Fruit fly (Drosophila melanogaster) whole organism, embryonic: Measurements from ENCODE around the gene CIA30.

Experiments used
- Adf1 ChIP-seq: fragments of 200-800 bp; sonication (Bioruptor generic); IDR thresholded peaks from 2 replicates; pipeline ENCODE4 v1.3.6; 2022; ENCODE audit warnings: missing biosample characterization, missing genetic modification characterization
- BEAF-32 ChIP-seq: fragments of 200-800 bp; sonication (Bioruptor generic); optimal IDR thresholded peaks from 3 replicates; lab custom pipeline; 2017; ENCODE audit warnings: missing biosample characterization, missing genetic modification characterization, mild to moderate bottlenecking, moderate library complexity, missing genetic modification reagents
- C15 ChIP-seq: fragments of 200-800 bp; sonication (Bioruptor generic); IDR thresholded peaks from 3 replicates; pipeline ENCODE4 v1.3.6; 2022; ENCODE audit warnings: missing biosample characterization, missing genetic modification characterization
- CG10565 ChIP-seq: fragments of 200-800 bp; sonication (Bioruptor generic); optimal IDR thresholded peaks from 3 replicates; lab custom pipeline; 2016; ENCODE audit warnings: missing biosample characterization, mild to moderate bottlenecking, missing genetic modification characterization
- CG11723 ChIP-seq: fragments of 200-800 bp; sonication (Bioruptor generic); optimal IDR thresholded peaks from 2 replicates; lab custom pipeline; 2017; ENCODE audit warnings: missing biosample characterization, mild to moderate bottlenecking, missing genetic modification characterization
- CG12236 ChIP-seq: fragments of 200-800 bp; sonication (Bioruptor generic); optimal IDR thresholded peaks from 2 replicates; lab custom pipeline; 2016; ENCODE audit warnings: missing biosample characterization, missing genetic modification characterization
- CG12942 ChIP-seq: fragments of 200-800 bp; sonication (Bioruptor generic); optimal IDR thresholded peaks from 3 replicates; lab custom pipeline; 2016; ENCODE audit warnings: missing biosample characterization, missing genetic modification characterization
- CG13296 ChIP-seq: fragments of 200-800 bp; sonication (Bioruptor generic); optimal IDR thresholded peaks from 3 replicates; lab custom pipeline; 2018; ENCODE audit warnings: missing biosample characterization, mild to moderate bottlenecking, missing genetic modification characterization
- CG13424 ChIP-seq: fragments of 200-800 bp; sonication (Bioruptor generic); optimal IDR thresholded peaks from 2 replicates; lab custom pipeline; 2019; ENCODE audit warnings: missing biosample characterization, mild to moderate bottlenecking, missing genetic modification characterization, moderate library complexity
- CG14050 ChIP-seq: fragments of 200-800 bp; sonication (Bioruptor generic); IDR thresholded peaks from 3 replicates; pipeline ENCODE4 v1.3.6; 2022; ENCODE audit warnings: missing biosample characterization, missing genetic modification characterization
- CG15073 ChIP-seq: fragments of 200-800 bp; sonication (Bioruptor generic); optimal IDR thresholded peaks from 2 replicates; lab custom pipeline; 2016; ENCODE audit warnings: missing biosample characterization, missing genetic modification characterization
- CG1602 ChIP-seq: fragments of 200-800 bp; sonication (Bioruptor generic); optimal IDR thresholded peaks from 3 replicates; lab custom pipeline; 2016; ENCODE audit warnings: missing biosample characterization, missing genetic modification characterization
- CG17385 ChIP-seq: fragments of 200-800 bp; sonication (Bioruptor generic); optimal IDR thresholded peaks from 3 replicates; lab custom pipeline; 2018; ENCODE audit warnings: missing biosample characterization, mild to moderate bottlenecking, missing genetic modification characterization
- CG18262 ChIP-seq: fragments of 200-800 bp; optimal IDR thresholded peaks from 3 replicates; lab custom pipeline; 2019; ENCODE audit warnings: missing biosample characterization, mild to moderate bottlenecking, missing genetic modification characterization, moderate library complexity
- CG2875 ChIP-seq: fragments of 200-800 bp; sonication (Bioruptor generic); optimal IDR thresholded peaks from 2 replicates; lab custom pipeline; 2017; ENCODE audit warnings: missing biosample characterization, mild to moderate bottlenecking, missing genetic modification characterization, missing genetic modification reagents
- CG31441 ChIP-seq: fragments of 200-800 bp; sonication (Bioruptor generic); IDR thresholded peaks from 2 replicates; pipeline ENCODE4 v1.3.6; 2022; ENCODE audit warnings: missing biosample characterization, missing genetic modification characterization
- CG33557 ChIP-seq: fragments of 200-800 bp; sonication (Bioruptor generic); optimal IDR thresholded peaks from 2 replicates; lab custom pipeline; 2019; ENCODE audit warnings: missing biosample characterization, mild to moderate bottlenecking, missing genetic modification characterization, moderate library complexity
- CG3407 ChIP-seq: fragments of 200-800 bp; sonication (Bioruptor generic); optimal IDR thresholded peaks from 2 replicates; lab custom pipeline; 2018; ENCODE audit warnings: missing biosample characterization, mild to moderate bottlenecking, missing genetic modification characterization
- CG34422 ChIP-seq: fragments of 200-800 bp; sonication (Bioruptor generic); IDR thresholded peaks from 3 replicates; pipeline ENCODE4 v1.3.6; 2022; ENCODE audit warnings: missing biosample characterization, missing genetic modification characterization
- CG42726 ChIP-seq: fragments of 200-800 bp; sonication (Bioruptor generic); IDR thresholded peaks from 2 replicates; pipeline ENCODE4 v1.3.6; 2022; ENCODE audit warnings: missing biosample characterization, missing genetic modification characterization; ENCODE audit not compliant: partially characterized antibody
- CG7271 ChIP-seq: fragments of 200-800 bp; sonication (Bioruptor generic); optimal IDR thresholded peaks from 2 replicates; lab custom pipeline; 2018; ENCODE audit warnings: missing biosample characterization, mild to moderate bottlenecking, missing genetic modification characterization, moderate library complexity
- CG8089 ChIP-seq: fragments of 200-800 bp; sonication (Bioruptor generic); optimal IDR thresholded peaks from 3 replicates; lab custom pipeline; 2016; ENCODE audit warnings: missing biosample characterization, missing genetic modification characterization
- CG9797 ChIP-seq: fragments of 200-800 bp; sonication (Bioruptor generic); optimal IDR thresholded peaks from 3 replicates; lab custom pipeline; 2018; ENCODE audit warnings: missing biosample characterization, mild to moderate bottlenecking, missing genetic modification characterization
- CrebB ChIP-seq: fragments of 200-800 bp; sonication (Bioruptor generic); optimal IDR thresholded peaks from 3 replicates; lab custom pipeline; 2018; ENCODE audit warnings: missing biosample characterization, mild to moderate bottlenecking, missing genetic modification characterization
- E2f2 ChIP-seq: fragments of 200-800 bp; sonication (Bioruptor generic); IDR thresholded peaks from 2 replicates; pipeline ENCODE4 v1.3.6; 2022; ENCODE audit warnings: missing biosample characterization, missing genetic modification characterization
- Hsf ChIP-seq: fragments of 200-800 bp; sonication (Bioruptor generic); optimal IDR thresholded peaks from 3 replicates; lab custom pipeline; 2016; ENCODE audit warnings: missing biosample characterization, missing genetic modification characterization
- MBD-R2 ChIP-seq: fragments of 200-800 bp; sonication (Bioruptor generic); IDR thresholded peaks from 2 replicates; pipeline ENCODE4 v1.3.6; 2022; ENCODE audit warnings: missing biosample characterization, missing genetic modification characterization
- Mrtf ChIP-seq: fragments of 200-800 bp; sonication (Bioruptor generic); IDR thresholded peaks from 3 replicates; pipeline ENCODE4 v1.3.6; 2022; ENCODE audit warnings: missing biosample characterization, missing genetic modification characterization
- Optix ChIP-seq: fragments of 200-800 bp; sonication (Bioruptor generic); IDR thresholded peaks from 3 replicates; pipeline ENCODE4 v1.3.6; 2022; ENCODE audit warnings: missing biosample characterization, missing genetic modification characterization
- Rx ChIP-seq: fragments of 200-800 bp; sonication (Bioruptor generic); IDR thresholded peaks from 2 replicates; pipeline ENCODE4 v1.3.6; 2022; ENCODE audit warnings: missing biosample characterization, missing genetic modification characterization
- Sox100B ChIP-seq: fragments of 200-800 bp; sonication (Bioruptor generic); optimal IDR thresholded peaks from 3 replicates; lab custom pipeline; 2018; ENCODE audit warnings: missing biosample characterization, mild to moderate bottlenecking, missing genetic modification characterization
- bbx ChIP-seq: fragments of 200-800 bp; sonication (Bioruptor generic); IDR thresholded peaks from 2 replicates; pipeline ENCODE4 v1.3.6; 2022; ENCODE audit warnings: missing biosample characterization, missing genetic modification characterization; ENCODE audit not compliant: partially characterized antibody
- btn ChIP-seq: fragments of 200-800 bp; sonication (Bioruptor generic); optimal IDR thresholded peaks from 2 replicates; lab custom pipeline; 2016; ENCODE audit warnings: missing biosample characterization, missing genetic modification characterization
- cwo ChIP-seq: fragments of 200-800 bp; sonication (Bioruptor generic); optimal IDR thresholded peaks from 3 replicates; lab custom pipeline; 2017; ENCODE audit warnings: missing biosample characterization, missing genetic modification characterization, mild to moderate bottlenecking, moderate library complexity, missing genetic modification reagents
- eve ChIP-seq, 2 experiments: fragments of >200 bp; optimal IDR thresholded peaks; 2 replicates each; lab custom pipeline; 2017; ENCODE audit warnings: missing biosample characterization in 2 of 2, missing genetic modification characterization in 2 of 2
- ewg ChIP-seq: fragments of 200-800 bp; sonication (Bioruptor generic); optimal IDR thresholded peaks from 3 replicates; lab custom pipeline; 2017; ENCODE audit warnings: mild to moderate bottlenecking, missing biosample characterization, missing genetic modification reagents, missing genetic modification characterization
- gcm2 ChIP-seq: fragments of 200-800 bp; sonication (Bioruptor generic); optimal IDR thresholded peaks from 2 replicates; lab custom pipeline; 2016; ENCODE audit warnings: missing biosample characterization, missing genetic modification characterization
- pb ChIP-seq: fragments of 200-800 bp; sonication (Bioruptor generic); optimal IDR thresholded peaks from 3 replicates; lab custom pipeline; 2016; ENCODE audit warnings: missing biosample characterization, missing genetic modification characterization
- pfk ChIP-seq: fragments of 200-800 bp; sonication (Bioruptor generic); optimal IDR thresholded peaks from 2 replicates; lab custom pipeline; 2018; ENCODE audit warnings: missing biosample characterization, mild to moderate bottlenecking, missing genetic modification characterization, moderate library complexity
- ranshi ChIP-seq: fragments of 200-800 bp; sonication (Bioruptor generic); IDR thresholded peaks from 2 replicates; pipeline ENCODE4 v1.3.6; 2022; ENCODE audit warnings: missing biosample characterization, missing genetic modification characterization
- repo ChIP-seq: fragments of 200-800 bp; sonication (Bioruptor generic); optimal IDR thresholded peaks from 2 replicates; lab custom pipeline; 2016; ENCODE audit warnings: missing biosample characterization, missing genetic modification characterization
- salm ChIP-seq: fragments of 200-800 bp; sonication (Bioruptor generic); optimal IDR thresholded peaks from 2 replicates; lab custom pipeline; 2018; ENCODE audit warnings: missing biosample characterization, mild to moderate bottlenecking, missing genetic modification characterization
- scrt ChIP-seq: fragments of 200-800 bp; sonication (Bioruptor generic); optimal IDR thresholded peaks from 2 replicates; lab custom pipeline; 2018; ENCODE audit warnings: missing biosample characterization, mild to moderate bottlenecking, missing genetic modification characterization, moderate library complexity
- sisA ChIP-seq: fragments of 200-800 bp; sonication (Bioruptor generic); IDR thresholded peaks from 2 replicates; pipeline ENCODE4 v1.3.6; 2022; ENCODE audit warnings: missing biosample characterization, missing genetic modification characterization
- sna ChIP-seq: fragments of 200-800 bp; sonication (Bioruptor generic); IDR thresholded peaks from 2 replicates; pipeline ENCODE4 v1.3.6; 2022; ENCODE audit warnings: missing biosample characterization, missing genetic modification characterization; ENCODE audit not compliant: partially characterized antibody
- sr ChIP-seq: fragments of 200-800 bp; sonication (Bioruptor generic); IDR thresholded peaks from 3 replicates; pipeline ENCODE4 v1.3.6; 2022; ENCODE audit warnings: missing biosample characterization, missing genetic modification characterization
- tna ChIP-seq: fragments of 200-800 bp; sonication (Bioruptor generic); IDR thresholded peaks from 2 replicates; pipeline ENCODE4 v1.3.6; 2022; ENCODE audit warnings: missing biosample characterization, missing genetic modification characterization; ENCODE audit not compliant: partially characterized antibody
- z ChIP-seq: fragments of 200-800 bp; sonication (Bioruptor generic); IDR thresholded peaks from 3 replicates; pipeline ENCODE4 v1.3.6; 2022; ENCODE audit warnings: missing biosample characterization, missing genetic modification characterization
- zen ChIP-seq: fragments of 200-800 bp; sonication (Bioruptor generic); optimal IDR thresholded peaks from 3 replicates; lab custom pipeline; 2018; ENCODE audit warnings: missing biosample characterization, mild to moderate bottlenecking, missing genetic modification characterization, moderate library complexity

The CIA30 gene

DNA sequence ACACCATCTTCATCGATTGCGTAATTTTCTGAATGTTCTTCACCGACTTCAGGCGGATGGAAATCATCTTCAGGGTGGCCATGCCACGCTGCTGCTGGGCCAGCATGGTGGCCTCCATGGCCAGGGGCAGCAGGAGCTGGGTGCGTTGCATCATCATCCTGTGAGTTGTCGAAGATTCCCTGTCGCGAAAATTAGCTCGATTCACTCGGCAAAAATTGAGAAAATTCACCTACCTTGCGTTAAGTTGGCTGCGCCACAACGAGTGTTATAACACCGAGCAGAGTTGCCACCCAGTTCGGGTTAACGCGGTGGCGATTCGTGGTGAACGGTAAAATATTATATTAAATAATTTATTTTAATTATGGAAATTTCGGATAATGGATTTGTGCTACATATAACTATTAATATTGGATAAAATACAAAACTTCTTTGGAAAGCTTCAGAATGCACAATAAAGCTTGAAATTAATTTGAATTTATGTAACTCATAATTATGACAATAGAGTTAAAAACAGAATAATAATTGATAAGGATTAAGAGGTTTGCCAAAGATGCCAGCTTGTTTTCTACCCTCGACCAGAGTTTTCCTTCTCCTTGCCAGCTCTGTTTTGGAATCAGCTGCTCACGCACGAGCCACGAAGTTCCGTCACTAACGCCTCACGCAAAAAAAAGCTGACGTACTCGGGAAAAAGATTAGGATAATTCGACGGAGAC, 12.0 kb downstream of the CIA30 start, which contains the start of the genes ATPsyngamma and yata (continued):
- TF ChIP-seq CG33557 (GFP tag; lab: Kevin White, UChicago) (peak; percentile 43), CG9797 (GFP tag; lab: Kevin White, UChicago) (peak; percentile 13), CG31441 (no peak; the same call in 1 of the 2 replicates), CG13296 (GFP tag; lab: Kevin White, UChicago) (no peak), sr (GFP tag; lab: Robert Waterston, UW) (no peak), CG7271 (tag; lab: Kevin White, UChicago) (peak; percentile 18), zen (tag; lab: Kevin White, UChicago) (peak; percentile 36), scrt (GFP tag; lab: Kevin White, UChicago) (no peak), pb (no peak), CG8089 (GFP tag; lab: Kevin White, UChicago) (no peak), salm (tag; lab: Kevin White, UChicago) (peak; percentile 32), CG2875 (GFP tag; lab: Kevin White, UChicago) (no peak), CG12236 (GFP tag; lab: Kevin White, UChicago) (no peak), btn (GFP tag; lab: Kevin White, UChicago) (no peak), CG14050 (no peak), CG18262 (tag; lab: Kevin White, UChicago) (peak; percentile 36), CG1602 (peak; percentile 1), CrebB (tag; lab: Kevin White, UChicago) (no peak), repo (GFP tag; lab: Kevin White, UChicago) (no peak), bbx (GFP tag; lab: Robert Waterston, UW) (peak; percentile 81), ewg (peak; percentile 11), BEAF-32 (GFP tag; lab: Kevin White, UChicago) (peak; percentile 78), ranshi (GFP tag; lab: Robert Waterston, UW) (no peak), Sox100B (GFP tag; lab: Kevin White, UChicago) (no peak), z (no peak), tna (GFP tag; lab: Robert Waterston, UW) (peak; percentile 46; the same call in 1 of the 2 replicates), Rx (no peak), CG13424 (tag; lab: Kevin White, UChicago) (peak; percentile 47), gcm2 (GFP tag; lab: Kevin White, UChicago) (no peak), eve (GFP tag; optimal IDR thresholded peaks at IDR 0.05; lab: Kevin White, UChicago) (no peak), E2f2 (GFP tag; lab: Robert Waterston, UW) (no peak), CG12942 (no peak), C15 (GFP tag; lab: Robert Waterston, UW) (no peak), CG34422 (0 out of 3 replicates have a peak, but pooled peaks have one; percentile 12), CG3407 (no peak), CG42726 (GFP tag; lab: Robert Waterston, UW) (peak; percentile 16; the same call in 1 of the 2 replicates), sisA (GFP tag; lab: Robert Waterston, UW) (0 out of 2 replicates have a peak, but pooled peaks have one; percentile 28), cwo (no peak), pfk (GFP tag; lab: Kevin White, UChicago) (no peak), Mrtf (GFP tag; lab: Robert Waterston, UW) (no peak), Optix (no peak), CG15073 (GFP tag; lab: Kevin White, UChicago) (no peak), sna (peak; percentile 67), Hsf (GFP tag; lab: Kevin White, UChicago) (no peak), MBD-R2 (GFP tag; lab: Robert Waterston, UW) (no peak; the same call in none of the 2 replicates), CG11723 (GFP tag; lab: Kevin White, UChicago) (no peak), Adf1 (GFP tag; lab: Robert Waterston, UW) (no peak; the same call in 1 of the 2 replicates), CG10565 (GFP tag; lab: Kevin White, UChicago) (no peak), CG17385 (GFP tag; lab: Kevin White, UChicago) (peak; percentile 72)
